Fruit fly (Drosophila melanogaster): ENCODE data around the gene CG13239.

CG13239 gene

dm6 chr3L:22887677-22888076 is 27.1 kb downstream of the CG13239 start:
- TF ChIP-seq psq (optimal IDR thresholded peaks at IDR 0.05), result no peak
- TF ChIP-seq Myc (optimal IDR thresholded peaks at IDR 0.05), result no peak
- TF ChIP-seq ttk (optimal IDR thresholded peaks at IDR 0.05), result no peak
- TF ChIP-seq Sin3A (optimal IDR thresholded peaks at IDR 0.05), result no peak
- no peak for TF ChIP-seq h (optimal IDR thresholded peaks at IDR 0.05)
- no peak for TF ChIP-seq insv (optimal IDR thresholded peaks at IDR 0.05)

- TF ChIP-seq Sin3A (optimal IDR thresholded peaks at IDR 0.05), result no peak
These were observed 28.1 kb downstream of the CG13239 start for dm6 chr3L:22888591-22889258.

dm6 chr3L:22890024-22890423 is 29.4 kb downstream of the CG13239 start:
- TF ChIP-seq psq (optimal IDR thresholded peaks at IDR 0.05) (no peak), h (optimal IDR thresholded peaks at IDR 0.05) (no peak), Myc (optimal IDR thresholded peaks at IDR 0.05) (no peak), ttk (optimal IDR thresholded peaks at IDR 0.05) (no peak), Sin3A (optimal IDR thresholded peaks at IDR 0.05) (no peak), insv (optimal IDR thresholded peaks at IDR 0.05) (no peak)

dm6 chr3L:22891009-22891408 is 30.4 kb downstream of the CG13239 start:
- TF ChIP-seq psq (optimal IDR thresholded peaks at IDR 0.05) (no peak), ttk (optimal IDR thresholded peaks at IDR 0.05) (no peak), Myc (optimal IDR thresholded peaks at IDR 0.05) (no peak), Sin3A (optimal IDR thresholded peaks at IDR 0.05) (no peak), insv (optimal IDR thresholded peaks at IDR 0.05) (no peak), h (optimal IDR thresholded peaks at IDR 0.05) (no peak)

- TF ChIP-seq Myc (optimal IDR thresholded peaks at IDR 0.05) (no peak), ttk (optimal IDR thresholded peaks at IDR 0.05) (no peak)
These were observed 34.2 kb downstream of the CG13239 start for dm6 chr3L:22894689-22895283.

- TF ChIP-seq Myc (optimal IDR thresholded peaks at IDR 0.05) (no peak), ttk (optimal IDR thresholded peaks at IDR 0.05) (no peak)
These were observed 37.9 kb downstream of the CG13239 start, which contains the start of gene CG11131 for dm6 chr3L:22898444-22898843. TSS of gene CG11131 (plus strand) at chr3L:22898744.

dm6 chr3L:22901612-22902011 is 41.0 kb downstream of the CG13239 start, which contains the start of gene BoYb:
TSS of gene BoYb (plus strand) at chr3L:22901912.
- TF ChIP-seq psq (optimal IDR thresholded peaks at IDR 0.05), result no peak
- no peak for TF ChIP-seq Sin3A (optimal IDR thresholded peaks at IDR 0.05)

dm6 chr3L:22909325-22909904 is 48.8 kb downstream of the CG13239 start:
- TF ChIP-seq ttk (optimal IDR thresholded peaks at IDR 0.05) (no peak), h (optimal IDR thresholded peaks at IDR 0.05) (no peak), insv (optimal IDR thresholded peaks at IDR 0.05) (no peak), Sin3A (optimal IDR thresholded peaks at IDR 0.05) (no peak), psq (optimal IDR thresholded peaks at IDR 0.05) (no peak), Myc (optimal IDR thresholded peaks at IDR 0.05) (no peak)

- TF ChIP-seq h (optimal IDR thresholded peaks at IDR 0.05), result no peak
These were observed 49.4 kb downstream of the CG13239 start, which contains the start of gene CG12768 for dm6 chr3L:22909914-22910541. TSS of gene CG12768 (plus strand) at chr3L:22910491.

All from Kc167 (cell line).